Worm (Caenorhabditis elegans): ENCODE results near the gene ret-1.
"Not testable (repeated sequence)": the region's sequence is repeated elsewhere in the genome, so short reads cannot be mapped to it uniquely, and the experiment has no call there.

Gene ret-1

DNA sequence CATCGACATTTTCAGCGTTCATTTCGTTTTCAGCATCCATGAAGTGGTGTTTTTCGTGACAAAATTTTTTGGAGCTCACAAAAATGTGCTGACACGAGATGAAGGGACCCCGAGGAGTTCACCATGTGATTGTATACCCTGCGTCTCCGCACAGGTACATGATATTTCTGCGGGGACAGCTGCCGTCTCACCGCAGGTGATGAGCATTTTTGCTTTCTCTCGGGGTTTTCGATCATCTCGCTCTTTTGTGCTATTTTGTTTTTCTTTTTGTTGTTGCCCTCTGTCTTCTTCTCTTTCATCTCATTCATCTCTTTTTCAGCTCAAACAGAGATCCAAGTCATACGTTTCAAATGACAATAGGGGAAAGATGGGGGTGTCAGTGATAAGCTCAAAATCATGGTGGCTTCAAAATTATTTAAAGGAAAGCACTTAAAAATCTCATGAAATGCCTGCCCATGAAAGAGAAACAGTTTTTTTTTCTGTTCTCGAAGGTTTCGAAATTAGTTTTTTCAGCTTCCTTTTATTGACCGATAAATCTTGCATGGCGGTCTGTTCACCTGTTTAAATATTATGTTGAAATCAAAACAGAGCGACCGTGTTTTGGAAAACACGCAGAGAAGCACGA, at the start of gene ret-1:
TSS of gene ret-1 (minus strand) at position 123 of the 625 bp plus-strand sequence.
- TF ChIP-seq him-1 (tag; optimal IDR thresholded peaks at IDR 0.05) (no peak), W03F9.2 (tag; optimal IDR thresholded peaks at IDR 0.05) (no peak), dao-5 (tag; optimal IDR thresholded peaks at IDR 0.05) (no peak)

DNA sequence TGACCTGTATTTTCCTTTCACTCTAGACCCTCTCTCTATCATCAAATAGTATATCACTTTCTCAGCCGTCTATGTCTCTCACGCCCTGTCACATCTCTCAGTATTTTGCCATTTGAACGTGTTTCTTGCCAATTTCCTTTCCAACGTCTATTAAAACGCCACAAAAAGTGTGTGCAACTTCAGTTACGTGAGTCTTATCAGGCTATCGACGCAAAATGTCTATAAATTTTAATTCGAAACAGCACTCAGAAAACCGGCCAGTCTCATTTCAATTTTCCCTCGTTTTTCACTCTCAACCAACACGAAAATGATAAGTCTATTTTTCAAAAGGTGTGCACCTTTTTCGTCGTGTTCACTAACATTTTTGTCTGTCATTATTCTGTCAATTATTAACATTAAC, 48.3 kb upstream of the ret-1 start, which contains the start of gene mpst-3:
TSS of gene mpst-3 (plus strand) at position 91 of the 400 bp plus-strand sequence.
- no peak for TF ChIP-seq him-1 (tag; optimal IDR thresholded peaks at IDR 0.05)
- TF ChIP-seq dao-5 (tag; optimal IDR thresholded peaks at IDR 0.05) = no peak
- TF ChIP-seq W03F9.2 (tag; optimal IDR thresholded peaks at IDR 0.05) = no peak

DNA sequence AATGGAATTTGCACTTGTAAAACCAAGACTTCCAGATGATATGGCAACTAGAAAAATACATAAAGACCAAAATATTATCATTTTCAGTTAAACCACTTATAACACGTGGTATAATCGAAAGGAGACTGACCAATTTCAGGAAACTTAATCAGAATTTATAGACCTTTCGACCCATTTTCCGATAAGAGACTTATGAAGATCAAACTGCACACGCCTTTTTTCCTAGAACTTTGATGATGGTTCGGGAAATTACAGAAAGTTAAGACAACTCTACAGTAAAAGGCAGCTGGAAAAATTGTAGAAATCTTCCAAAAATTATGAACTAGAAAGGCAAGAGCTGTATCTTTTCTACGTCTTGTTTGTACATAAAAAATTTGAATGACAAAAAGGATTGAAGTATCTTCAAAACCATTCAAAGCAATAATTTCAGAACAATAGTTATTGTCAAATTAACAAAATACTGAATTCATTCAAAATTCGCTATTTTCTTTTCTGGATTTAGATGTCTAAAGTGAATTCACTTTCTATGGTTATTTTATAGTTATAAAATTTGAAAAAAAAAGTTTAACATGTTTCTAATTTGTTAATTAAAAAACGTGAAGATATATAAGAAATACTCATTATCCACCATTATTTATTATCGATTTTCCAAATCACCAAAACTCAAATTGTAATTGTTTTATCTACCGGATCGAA, 46.3 kb upstream of the ret-1 start, which contains the start of the genes mpst-2 and H12D21.5:
TSS of gene mpst-2 (minus strand) at position 101 of the 696 bp plus-strand sequence.
TSS of gene H12D21.5 (plus strand) at position 646 of the 696 bp plus-strand sequence.
- no peak for TF ChIP-seq dao-5 (tag; optimal IDR thresholded peaks at IDR 0.05)
- TF ChIP-seq him-1 (tag; optimal IDR thresholded peaks at IDR 0.05) = no peak
- TF ChIP-seq W03F9.2 (tag; optimal IDR thresholded peaks at IDR 0.05) = no peak

DNA sequence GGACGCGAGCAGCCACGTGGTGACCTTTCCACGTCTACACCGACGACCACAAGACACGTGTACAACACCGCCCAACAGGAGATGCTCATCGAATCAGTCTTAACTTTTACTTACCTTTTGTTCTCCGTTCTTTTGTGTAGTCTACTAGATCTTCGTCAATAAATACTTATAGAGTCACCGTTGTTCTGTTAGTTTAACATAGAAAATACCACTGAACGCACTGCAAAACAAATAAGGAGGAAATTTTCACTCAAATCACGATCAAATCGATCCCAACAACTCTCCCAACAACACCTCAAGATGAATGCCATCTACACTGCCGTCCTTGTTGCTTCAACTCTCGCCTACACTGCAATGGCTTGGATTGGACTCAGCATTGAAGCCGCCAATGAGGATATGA, 43.6 kb upstream of the ret-1 start, which contains the start of gene nspa-2:
TSS of gene nspa-2 (plus strand) at position 301 of the 400 bp plus-strand sequence.
- TF ChIP-seq W03F9.2, him-1, dao-5 (tag; optimal IDR thresholded peaks at IDR 0.05): not testable (repeated sequence)

DNA sequence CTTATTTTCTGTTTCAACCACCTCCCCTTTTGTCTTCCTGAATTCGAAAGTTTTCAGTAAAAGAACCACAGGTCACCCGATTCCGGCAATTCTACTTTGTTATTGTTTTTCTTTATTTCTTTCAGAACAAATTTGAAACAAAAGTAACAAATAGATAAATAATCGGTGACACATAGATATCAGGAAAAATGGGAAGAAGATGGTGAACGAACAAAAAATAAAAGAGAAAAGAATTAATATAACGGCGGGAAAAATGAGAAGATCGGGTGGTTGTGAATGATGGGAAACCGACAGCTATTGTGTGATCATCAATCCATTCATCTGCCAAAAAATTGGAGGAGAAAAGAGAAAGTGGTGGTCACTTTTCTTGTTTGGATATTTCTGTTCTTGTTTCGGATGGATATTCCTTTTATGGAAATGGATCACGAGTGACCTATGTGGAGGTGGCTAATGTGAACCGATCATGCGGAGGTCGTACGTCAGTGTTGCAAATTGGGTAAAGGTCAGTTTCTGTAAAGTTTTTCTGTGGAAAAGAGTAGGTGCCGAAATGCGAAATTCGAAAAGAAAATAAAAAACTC, 30.1 kb upstream of the ret-1 start:
- no peak for TF ChIP-seq dao-5 (tag; optimal IDR thresholded peaks at IDR 0.05)
- TF ChIP-seq W03F9.2 (tag; optimal IDR thresholded peaks at IDR 0.05) = no peak
- no peak for TF ChIP-seq him-1 (tag; optimal IDR thresholded peaks at IDR 0.05)

DNA sequence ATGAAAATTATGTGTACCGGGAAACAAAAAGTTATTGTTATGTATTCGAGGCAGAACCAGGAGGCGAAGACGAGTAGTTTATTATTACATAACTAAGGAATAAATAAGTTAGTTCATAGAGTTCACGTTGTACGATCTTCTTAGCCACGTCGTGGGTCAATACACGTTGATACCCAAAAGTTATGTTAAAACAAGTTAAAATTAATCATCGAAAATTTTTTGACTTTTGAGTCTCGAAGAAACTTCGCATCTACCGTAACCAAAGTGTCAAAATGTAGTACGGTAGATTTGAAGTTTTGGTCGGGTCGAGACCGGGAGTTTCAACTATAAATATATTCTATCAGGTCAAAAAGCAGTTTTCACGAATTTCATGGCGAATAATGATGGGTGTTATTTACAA, 29.5 kb upstream of the ret-1 start, which contains the start of gene ZC412.10:
TSS of gene ZC412.10 (minus strand) at position 101 of the 400 bp plus-strand sequence.
- not testable (repeated sequence) for TF ChIP-seq W03F9.2, dao-5, him-1 (tag; optimal IDR thresholded peaks at IDR 0.05)

DNA sequence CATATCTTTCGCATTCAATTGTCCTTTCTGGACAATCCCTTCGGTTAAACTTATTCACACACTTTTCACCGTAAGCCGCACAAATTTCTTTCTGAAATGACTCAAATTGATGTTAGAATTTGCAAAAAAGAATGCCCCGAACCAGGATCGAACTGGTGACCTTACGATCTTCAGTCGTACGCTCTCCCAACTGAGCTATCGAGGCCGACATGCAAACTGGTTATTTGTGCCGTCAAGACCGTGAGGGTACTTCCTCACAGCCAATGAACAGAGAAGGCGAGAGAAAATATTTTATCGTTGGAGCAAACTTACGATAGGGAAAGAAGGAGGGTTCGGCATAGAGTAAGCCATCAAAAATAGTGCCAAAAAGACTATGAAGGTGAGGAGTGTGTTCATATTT, 29.0 kb upstream of the ret-1 start:
- no peak for TF ChIP-seq W03F9.2 (tag; optimal IDR thresholded peaks at IDR 0.05)

DNA sequence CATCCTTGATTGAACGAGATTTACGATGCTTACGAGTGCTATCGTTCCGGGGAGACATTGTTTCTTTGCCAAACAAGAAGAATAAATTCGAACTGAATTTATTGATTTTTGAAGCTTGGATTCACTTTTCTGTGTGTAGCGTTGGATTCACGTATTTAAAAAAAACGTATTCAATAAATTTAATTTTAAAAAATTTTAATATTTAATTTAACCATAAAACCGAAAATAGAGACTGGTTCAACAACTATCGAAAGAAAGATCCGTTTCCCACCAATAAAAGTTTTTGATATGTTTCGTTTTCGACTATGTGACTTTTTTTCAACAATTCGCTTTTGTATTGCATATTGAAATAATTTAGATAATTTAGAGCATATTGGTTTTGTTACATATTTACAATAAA, 28.2 kb upstream of the ret-1 start, which contains the start of gene ZC412.5:
TSS of gene ZC412.5 (minus strand) at position 101 of the 400 bp plus-strand sequence.
- TF ChIP-seq dao-5 (tag; optimal IDR thresholded peaks at IDR 0.05) (no peak), W03F9.2 (tag; optimal IDR thresholded peaks at IDR 0.05) (no peak), him-1 (tag; optimal IDR thresholded peaks at IDR 0.05) (no peak)

DNA sequence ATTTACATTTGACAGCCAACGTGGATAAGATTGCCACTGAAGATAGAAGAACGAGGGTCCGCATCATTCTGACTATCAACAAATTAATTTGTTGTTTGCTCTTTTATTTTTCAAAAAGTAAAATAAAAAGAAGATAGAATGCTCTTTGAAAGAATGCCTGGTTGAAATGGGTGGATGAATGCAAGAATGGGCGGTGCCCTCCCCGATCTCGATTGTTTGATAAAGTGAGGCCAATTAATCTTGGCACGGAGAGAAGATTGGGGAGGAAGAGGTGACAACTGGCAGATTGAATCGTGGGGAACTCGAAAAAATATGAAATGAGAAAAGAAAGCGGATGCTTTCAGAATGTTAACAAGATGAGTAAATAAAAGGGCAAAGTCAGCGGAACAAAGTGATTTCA, 24.2 kb upstream of the ret-1 start, which contains the start of gene ZC412.3:
TSS of gene ZC412.3 (minus strand) at position 183 of the 400 bp plus-strand sequence.
- TF ChIP-seq W03F9.2 (tag; optimal IDR thresholded peaks at IDR 0.05) (no peak), him-1 (tag; optimal IDR thresholded peaks at IDR 0.05) (no peak), dao-5 (tag; optimal IDR thresholded peaks at IDR 0.05) (no peak)

DNA sequence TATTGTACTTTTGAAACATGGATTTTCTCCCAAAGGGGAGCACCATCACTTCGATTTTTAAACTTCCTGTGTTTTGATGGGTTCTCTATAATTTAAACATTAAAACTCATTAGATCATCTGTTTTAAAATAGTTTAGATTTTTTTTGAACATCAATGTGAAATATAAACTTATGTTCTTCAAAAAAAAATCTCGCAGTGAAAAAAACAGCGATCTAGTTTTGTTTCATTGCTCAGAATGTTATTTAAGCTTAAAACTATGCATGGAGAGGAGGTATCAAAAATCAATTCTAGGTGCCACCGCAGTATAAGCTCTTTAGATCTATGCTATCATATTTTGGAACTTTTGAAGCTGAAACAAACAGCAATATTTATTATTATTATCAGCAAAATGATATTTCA, 21.0 kb upstream of the ret-1 start, which contains the start of gene gcy-14:
TSS of gene gcy-14 (minus strand) at position 101 of the 400 bp plus-strand sequence.
- no peak for TF ChIP-seq W03F9.2 (tag; optimal IDR thresholded peaks at IDR 0.05)
- no peak for TF ChIP-seq him-1 (tag; optimal IDR thresholded peaks at IDR 0.05)
- TF ChIP-seq dao-5 (tag; optimal IDR thresholded peaks at IDR 0.05) = no peak

DNA sequence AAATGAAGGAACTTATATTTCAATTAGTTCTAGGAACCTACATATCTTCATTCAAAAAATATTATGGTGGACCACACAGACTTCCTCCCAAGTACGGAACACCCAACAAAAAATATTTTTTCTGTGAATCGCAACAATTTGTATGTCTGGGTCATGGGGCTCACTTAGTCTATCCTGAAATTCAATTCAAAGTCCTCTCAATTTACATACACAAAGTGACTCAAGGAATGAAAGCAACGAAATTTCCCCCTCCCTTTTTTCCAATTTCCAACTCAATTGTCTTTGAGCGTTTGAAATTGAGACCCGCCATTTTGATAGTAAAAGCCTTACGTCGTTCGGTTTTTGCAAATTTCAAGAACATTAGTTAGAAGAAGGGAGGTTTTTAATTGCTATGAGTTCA, 12.2 kb upstream of the ret-1 start:
- TF ChIP-seq W03F9.2 (tag; optimal IDR thresholded peaks at IDR 0.05) (no peak), him-1 (tag; optimal IDR thresholded peaks at IDR 0.05) (no peak), dao-5 (tag; optimal IDR thresholded peaks at IDR 0.05) (no peak)

DNA sequence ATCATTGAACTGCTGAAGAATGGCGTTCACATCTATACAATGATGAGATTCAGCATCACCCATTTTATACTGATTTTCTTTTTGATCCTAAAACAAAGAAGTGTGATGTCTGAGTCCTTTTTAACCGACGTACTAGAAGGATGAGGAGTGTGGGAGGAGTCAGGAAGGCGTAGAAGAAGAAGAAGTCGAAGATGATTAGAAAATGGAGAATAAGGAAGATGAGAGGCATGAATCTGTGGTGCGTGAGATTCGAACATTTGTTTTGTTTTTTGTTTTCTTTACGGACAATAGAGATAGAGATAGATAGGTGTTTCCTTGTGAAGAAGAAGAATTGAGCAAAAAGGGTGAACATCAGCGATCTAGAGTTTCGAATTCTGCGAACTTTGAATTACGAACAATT, 11.3 kb upstream of the ret-1 start, which contains the start of gene npr-13:
TSS of gene npr-13 (minus strand) at position 101 of the 400 bp plus-strand sequence.
- TF ChIP-seq him-1 (tag; optimal IDR thresholded peaks at IDR 0.05) (no peak), W03F9.2 (tag; optimal IDR thresholded peaks at IDR 0.05) (no peak), dao-5 (tag; optimal IDR thresholded peaks at IDR 0.05) (no peak)

DNA sequence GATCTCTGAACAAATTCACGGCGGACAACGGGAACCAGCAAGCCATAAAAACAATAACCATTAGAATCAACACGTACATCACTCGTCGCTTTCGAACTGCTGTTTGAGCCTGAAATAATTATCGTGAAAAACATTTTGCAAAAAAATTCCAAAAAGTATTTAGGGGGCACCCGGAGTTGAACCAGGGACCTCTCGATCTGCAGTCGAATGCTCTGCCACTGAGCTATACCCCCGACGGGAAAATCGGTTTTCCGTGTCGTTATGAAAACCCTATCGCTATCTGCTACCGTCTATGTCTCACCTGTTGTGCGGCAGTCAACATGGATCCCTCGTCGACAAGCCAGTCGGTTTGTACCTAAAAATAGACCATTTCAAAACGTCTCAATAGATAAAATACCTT, 8.4 kb upstream of the ret-1 start:
- TF ChIP-seq dao-5 (tag; optimal IDR thresholded peaks at IDR 0.05) (no peak), W03F9.2 (tag; optimal IDR thresholded peaks at IDR 0.05) (no peak), him-1 (tag; optimal IDR thresholded peaks at IDR 0.05) (peak; percentile 9)
